Fruit fly (Drosophila melanogaster): ENCODE data around the gene CG12480.

CG12480 gene

dm6 chrX:14213509-14214154 lies 44.2 kb downstream of the CG12480 start:
- no peak for TF ChIP-seq sv (GFP tag; optimal IDR thresholded peaks at IDR 0.05)
- TF ChIP-seq Dfd (GFP tag; optimal IDR thresholded peaks at IDR 0.05): peak; percentile 81
- TF ChIP-seq Dif (GFP tag; optimal IDR thresholded peaks at IDR 0.05; ENCODE audit: partially characterized antibody): no peak

dm6 chrX:14214505-14215449 lies 45.4 kb downstream of the CG12480 start:
- TF ChIP-seq h (GFP tag; optimal IDR thresholded peaks at IDR 0.05) (peak; percentile 9), rgr (GFP tag; optimal IDR thresholded peaks at IDR 0.05) (peak; percentile 41), foxo (GFP tag; optimal IDR thresholded peaks at IDR 0.05) (peak in 1 of 2 experiments; percentile 33), pan (optimal IDR thresholded peaks at IDR 0.05) (no peak), dmrt93B (GFP tag; optimal IDR thresholded peaks at IDR 0.05) (peak; percentile 26), HLH106 (tag; optimal IDR thresholded peaks at IDR 0.05) (peak; percentile 61), tai (GFP tag; optimal IDR thresholded peaks at IDR 0.05) (peak; percentile 15), brk (GFP tag; optimal IDR thresholded peaks at IDR 0.05) (no peak), Sp1 (GFP tag; optimal IDR thresholded peaks at IDR 0.05) (peak; percentile 53), CG32264 (GFP tag; optimal IDR thresholded peaks at IDR 0.05) (no peak), Myc (optimal IDR thresholded peaks at IDR 0.05) (no peak)

- no peak for TF ChIP-seq dsf (GFP tag; optimal IDR thresholded peaks at IDR 0.05; ENCODE audit: borderline replicate concordance)
- peak; percentile 8 for TF ChIP-seq h (GFP tag; optimal IDR thresholded peaks at IDR 0.05)
- peak; percentile 44 for TF ChIP-seq HLH106 (tag; optimal IDR thresholded peaks at IDR 0.05)
- TF ChIP-seq psq (GFP tag; optimal IDR thresholded peaks at IDR 0.05): peak; percentile 7
- peak; percentile 2 for TF ChIP-seq Sp1 (GFP tag; optimal IDR thresholded peaks at IDR 0.05)
- no peak for TF ChIP-seq Hr83 (GFP tag; optimal IDR thresholded peaks at IDR 0.05; ENCODE audit: poor library complexity, severe bottlenecking)
- TF ChIP-seq Rel (GFP tag; optimal IDR thresholded peaks at IDR 0.05): no peak
- peak; percentile 36 for TF ChIP-seq Rel (tag; optimal IDR thresholded peaks at IDR 0.05)
- TF ChIP-seq Jra (GFP tag; optimal IDR thresholded peaks at IDR 0.05): no peak
- TF ChIP-seq ey (GFP tag; optimal IDR thresholded peaks at IDR 0.05): no peak
- peak; percentile 0 for TF ChIP-seq OdsH (GFP tag; optimal IDR thresholded peaks at IDR 0.05)
- peak; percentile 9 for TF ChIP-seq fru (GFP tag; optimal IDR thresholded peaks at IDR 0.05)
Measured at dm6 chrX:14215834-14216233, 46.4 kb downstream of the CG12480 start.

- TF ChIP-seq pan (optimal IDR thresholded peaks at IDR 0.05): no peak
- TF ChIP-seq Mio (GFP tag; optimal IDR thresholded peaks at IDR 0.05): no peak
- TF ChIP-seq ey (GFP tag; optimal IDR thresholded peaks at IDR 0.05): no peak
- no peak for TF ChIP-seq brk (GFP tag; optimal IDR thresholded peaks at IDR 0.05)
- no peak for TF ChIP-seq usp (GFP tag; optimal IDR thresholded peaks at IDR 0.05)
- no peak for TF ChIP-seq HLH106 (tag; optimal IDR thresholded peaks at IDR 0.05)
- TF ChIP-seq jim (GFP tag; optimal IDR thresholded peaks at IDR 0.05): no peak
- TF ChIP-seq woc (GFP tag; optimal IDR thresholded peaks at IDR 0.05): no peak
- no peak for TF ChIP-seq sv (GFP tag; optimal IDR thresholded peaks at IDR 0.05)
- TF ChIP-seq Dfd (GFP tag; optimal IDR thresholded peaks at IDR 0.05): no peak
- no peak for TF ChIP-seq dsf (GFP tag; optimal IDR thresholded peaks at IDR 0.05; ENCODE audit: borderline replicate concordance)
- TF ChIP-seq Rel (GFP tag; optimal IDR thresholded peaks at IDR 0.05): no peak
- TF ChIP-seq Rel (tag; optimal IDR thresholded peaks at IDR 0.05): no peak
- no peak for TF ChIP-seq sage (GFP tag; optimal IDR thresholded peaks at IDR 0.05)
- TF ChIP-seq OdsH (GFP tag; optimal IDR thresholded peaks at IDR 0.05): no peak
- TF ChIP-seq h (GFP tag; optimal IDR thresholded peaks at IDR 0.05): no peak
Measured at dm6 chrX:14216844-14217243, 47.5 kb downstream of the CG12480 start.

dm6 chrX:14218045-14218483 lies 48.7 kb downstream of the CG12480 start:
- peak; percentile 32 to 98 for TF ChIP-seq foxo (GFP tag; optimal IDR thresholded peaks at IDR 0.05)
- no peak for TF ChIP-seq tai (GFP tag; optimal IDR thresholded peaks at IDR 0.05)
- TF ChIP-seq h (GFP tag; optimal IDR thresholded peaks at IDR 0.05): peak; percentile 98
- TF ChIP-seq Rel (GFP tag; optimal IDR thresholded peaks at IDR 0.05): peak; percentile 75
- peak; percentile 84 for TF ChIP-seq Rel (tag; optimal IDR thresholded peaks at IDR 0.05)
- TF ChIP-seq Vsx2 (GFP tag; optimal IDR thresholded peaks at IDR 0.05; ENCODE audit: partially characterized antibody): no peak
- no peak for TF ChIP-seq Abd-B (GFP tag; optimal IDR thresholded peaks at IDR 0.05)
- peak; percentile 79 for TF ChIP-seq sv (GFP tag; optimal IDR thresholded peaks at IDR 0.05)
- peak; percentile 92 for TF ChIP-seq CrebA (GFP tag; optimal IDR thresholded peaks at IDR 0.05; ENCODE audit: borderline replicate concordance)
- TF ChIP-seq dsf (GFP tag; optimal IDR thresholded peaks at IDR 0.05; ENCODE audit: borderline replicate concordance): peak; percentile 70
- no peak for TF ChIP-seq jim (GFP tag; optimal IDR thresholded peaks at IDR 0.05)
- TF ChIP-seq Hr83 (GFP tag; optimal IDR thresholded peaks at IDR 0.05; ENCODE audit: poor library complexity, severe bottlenecking): no peak
- no peak for TF ChIP-seq dl (GFP tag; optimal IDR thresholded peaks at IDR 0.05; ENCODE audit: insufficient read depth in 1 of 2, partially characterized antibody in 2 of 2)
- TF ChIP-seq br (GFP tag; optimal IDR thresholded peaks at IDR 0.05): peak; percentile 94
- TF ChIP-seq psq (GFP tag; optimal IDR thresholded peaks at IDR 0.05): peak; percentile 94
- peak; percentile 97 for TF ChIP-seq rgr (GFP tag; optimal IDR thresholded peaks at IDR 0.05)
- peak; percentile 93 for TF ChIP-seq ey (GFP tag; optimal IDR thresholded peaks at IDR 0.05)
- TF ChIP-seq fru (GFP tag; optimal IDR thresholded peaks at IDR 0.05): peak; percentile 97
- TF ChIP-seq dmrt93B (GFP tag; optimal IDR thresholded peaks at IDR 0.05): peak; percentile 93
- peak; percentile 95 for TF ChIP-seq sage (GFP tag; optimal IDR thresholded peaks at IDR 0.05)
- TF ChIP-seq Myc (optimal IDR thresholded peaks at IDR 0.05): no peak
- peak; percentile 94 for TF ChIP-seq Dfd (GFP tag; optimal IDR thresholded peaks at IDR 0.05)
- TF ChIP-seq woc (GFP tag; optimal IDR thresholded peaks at IDR 0.05): peak; percentile 90
- peak; percentile 50 for TF ChIP-seq Dif (GFP tag; optimal IDR thresholded peaks at IDR 0.05; ENCODE audit: partially characterized antibody)
- no peak for TF ChIP-seq Hr78 (GFP tag; optimal IDR thresholded peaks at IDR 0.05)
- TF ChIP-seq Jra (GFP tag; optimal IDR thresholded peaks at IDR 0.05): peak; percentile 89
